Worm (Caenorhabditis elegans) whole organism, young adult: Measurements from ENCODE around the gene Y73B6BL.47.

Source experiments
- F22D6.2 ChIP-seq: sonication (generic microtip); optimal IDR thresholded peaks from 2 replicates; lab custom pipeline; 2016; ENCODE audit warnings: mild to moderate bottlenecking, missing genetic modification characterization, missing compliant biosample characterization
- F33H1.4 ChIP-seq: fragments of 200-800 bp; sonication (Bioruptor generic); IDR thresholded peaks from 2 replicates; pipeline ENCODE4 v1.3.6; 2022; ENCODE audit warnings: missing genetic modification reagents, missing genetic modification characterization, missing compliant biosample characterization
- F52B5.7 ChIP-seq: sonication (generic microtip); optimal IDR thresholded peaks from 2 replicates; lab custom pipeline; 2016; ENCODE audit warnings: mild to moderate bottlenecking, missing genetic modification characterization, missing compliant biosample characterization
- F55B11.4 ChIP-seq: sonication (generic microtip); optimal IDR thresholded peaks from 2 replicates; lab custom pipeline; 2016; ENCODE audit warnings: missing compliant biosample characterization, missing genetic modification characterization, borderline replicate concordance; ENCODE audit not compliant: insufficient read depth
- T07F8.4 ChIP-seq: sonication (generic microtip); optimal IDR thresholded peaks from 2 replicates; lab custom pipeline; 2016; ENCODE audit warnings: mild to moderate bottlenecking, missing genetic modification characterization, moderate library complexity, missing compliant biosample characterization
- Y67H2A.10 ChIP-seq: fragments of 200-800 bp; sonication (Bioruptor generic); conservative IDR thresholded peaks from 2 replicates; pipeline ENCODE4 v1.3.6; 2022; ENCODE audit warnings: missing genetic modification reagents, missing genetic modification characterization, missing compliant biosample characterization
- ZK185.1 ChIP-seq: sonication (generic microtip); optimal IDR thresholded peaks from 2 replicates; lab custom pipeline; 2016; ENCODE audit warnings: mild to moderate bottlenecking, missing genetic modification characterization, missing compliant biosample characterization; ENCODE audit not compliant: poor library complexity, severe bottlenecking
- aptf-3 ChIP-seq: fragments of 200-800 bp; sonication (Bioruptor generic); IDR thresholded peaks from 2 replicates; pipeline ENCODE4 v1.3.6; 2022; ENCODE audit warnings: missing genetic modification characterization, missing compliant biosample characterization
- attf-3 ChIP-seq: fragments of 200-800 bp; sonication (Bioruptor generic); conservative IDR thresholded peaks from 2 replicates; pipeline ENCODE4 v1.3.6; 2022; ENCODE audit warnings: missing genetic modification reagents, missing genetic modification characterization, missing compliant biosample characterization
- attf-6 ChIP-seq: fragments of 200-800 bp; sonication (Bioruptor generic); IDR thresholded peaks from 2 replicates; pipeline ENCODE4 v1.3.6; 2022; ENCODE audit warnings: missing genetic modification reagents, missing genetic modification characterization, missing compliant biosample characterization
- bed-1 ChIP-seq: fragments of 200-800 bp; sonication (Bioruptor generic); IDR thresholded peaks from 2 replicates; pipeline ENCODE4 v1.3.6; 2022; ENCODE audit warnings: missing genetic modification reagents, missing genetic modification characterization, missing compliant biosample characterization
- ccch-3 ChIP-seq: fragments of 200-800 bp; sonication (Bioruptor generic); optimal IDR thresholded peaks from 2 replicates; lab custom pipeline; 2018; ENCODE audit warnings: mild to moderate bottlenecking, missing genetic modification characterization, missing compliant biosample characterization
- ceh-58 ChIP-seq: fragments of 200-800 bp; sonication (Bioruptor generic); IDR thresholded peaks from 2 replicates; pipeline ENCODE4 v1.3.6; 2022; ENCODE audit warnings: missing genetic modification characterization, missing compliant biosample characterization
- chd-7 ChIP-seq: sonication (generic microtip); optimal IDR thresholded peaks from 2 replicates; lab custom pipeline; 2016; ENCODE audit warnings: mild to moderate bottlenecking, missing genetic modification characterization, moderate library complexity, missing compliant biosample characterization
- dpff-1 ChIP-seq: sonication (generic microtip); optimal IDR thresholded peaks from 2 replicates; lab custom pipeline; 2017; ENCODE audit warnings: mild to moderate bottlenecking, missing genetic modification characterization, missing compliant biosample characterization
- him-1 ChIP-seq: sonication (generic microtip); optimal IDR thresholded peaks from 2 replicates; lab custom pipeline; 2016; ENCODE audit warnings: missing genotype, missing genetic modification reagents, missing genetic modification characterization, missing compliant biosample characterization
- hlh-12 ChIP-seq: sonication (generic microtip); optimal IDR thresholded peaks from 2 replicates; lab custom pipeline; 2016; ENCODE audit warnings: missing genetic modification characterization, missing compliant biosample characterization
- hmg-1.2 ChIP-seq: fragments of 200-800 bp; sonication (Bioruptor generic); IDR thresholded peaks from 2 replicates; pipeline ENCODE4 v1.3.6; 2022; ENCODE audit warnings: missing genetic modification reagents, missing genetic modification characterization, missing compliant biosample characterization
- hmg-20 ChIP-seq: fragments of 200-800 bp; sonication (Bioruptor generic); IDR thresholded peaks from 2 replicates; pipeline ENCODE4 v1.3.6; 2022; ENCODE audit warnings: missing genetic modification reagents, missing genetic modification characterization, missing compliant biosample characterization
- hsf-1 ChIP-seq: fragments of 200-800 bp; sonication (Bioruptor generic); IDR thresholded peaks from 2 replicates; pipeline ENCODE4 v1.3.6; 2022; ENCODE audit warnings: missing genetic modification reagents, missing genetic modification characterization, missing compliant biosample characterization
- lag-1 ChIP-seq: fragments of 200-800 bp; sonication (Bioruptor generic); IDR thresholded peaks from 2 replicates; pipeline ENCODE4 v1.3.6; 2022; ENCODE audit warnings: missing genetic modification reagents, missing genetic modification characterization, missing compliant biosample characterization
- let-526 ChIP-seq: fragments of 200-800 bp; sonication (Bioruptor generic); IDR thresholded peaks from 2 replicates; pipeline ENCODE4 v1.3.6; 2022; ENCODE audit warnings: missing genetic modification reagents, missing genetic modification characterization, missing compliant biosample characterization
- let-607 ChIP-seq, 2 experiments: fragments of 200-800 bp in 1 of 2; sonication (Bioruptor generic) in 1 of 2; sonication (generic microtip) in 1 of 2; optimal IDR thresholded peaks; 2 replicates each; lab custom pipeline; 2016 to 2018; ENCODE audit warnings: mild to moderate bottlenecking in 2 of 2, missing compliant biosample characterization in 2 of 2, missing genetic modification characterization in 2 of 2, moderate library complexity in 2 of 2, missing genotype in 1 of 2
- lin-35 ChIP-seq, 3 experiments: fragments of 150-350 bp in 2 of 3; sonication (generic microtip) in 1 of 3; optimal IDR thresholded peaks; 2 replicates each; lab custom pipeline; 2014 to 2018; ENCODE audit warnings: missing biosample characterization in 3 of 3, missing genetic modification characterization in 3 of 3, missing genetic modification reagents in 3 of 3
- lin-40 ChIP-seq: sonication (generic microtip); optimal IDR thresholded peaks from 2 replicates; lab custom pipeline; 2016; ENCODE audit warnings: missing genetic modification characterization, mild to moderate bottlenecking, missing compliant biosample characterization, missing genotype, missing genetic modification reagents
- lin-54 ChIP-seq: fragments of 200-800 bp; sonication (Bioruptor generic); optimal IDR thresholded peaks from 2 replicates; lab custom pipeline; 2018; ENCODE audit warnings: mild to moderate bottlenecking, missing genetic modification characterization, missing compliant biosample characterization
- lir-1 ChIP-seq: fragments of 200-800 bp; sonication (Bioruptor generic); conservative IDR thresholded peaks from 2 replicates; pipeline ENCODE4 v1.3.6; 2022; ENCODE audit warnings: missing genetic modification reagents, missing genetic modification characterization, missing compliant biosample characterization
- madf-3 ChIP-seq: fragments of 200-800 bp; sonication (Bioruptor generic); IDR thresholded peaks from 2 replicates; pipeline ENCODE4 v1.3.6; 2022; ENCODE audit warnings: missing genetic modification reagents, missing genetic modification characterization, missing compliant biosample characterization
- madf-8 ChIP-seq: fragments of 200-800 bp; sonication (Bioruptor generic); conservative IDR thresholded peaks from 2 replicates; pipeline ENCODE4 v1.3.6; 2022; ENCODE audit warnings: missing genetic modification reagents, missing genetic modification characterization, missing compliant biosample characterization
- mcd-1 ChIP-seq: fragments of 200-800 bp; sonication (Bioruptor generic); IDR thresholded peaks from 2 replicates; pipeline ENCODE4 v1.3.6; 2022; ENCODE audit warnings: missing genetic modification reagents, missing genetic modification characterization, missing compliant biosample characterization
- mes-4 ChIP-seq: sonication (generic microtip); optimal IDR thresholded peaks from 2 replicates; lab custom pipeline; 2016; ENCODE audit warnings: missing genotype, missing genetic modification characterization, missing compliant biosample characterization
- nfya-2 ChIP-seq: fragments of 200-800 bp; sonication (Bioruptor generic); IDR thresholded peaks from 2 replicates; pipeline ENCODE4 v1.3.6; 2022; ENCODE audit warnings: missing genetic modification reagents, missing genetic modification characterization, missing compliant biosample characterization
- nfyb-1 ChIP-seq: fragments of 200-800 bp; sonication (Bioruptor generic); IDR thresholded peaks from 2 replicates; pipeline ENCODE4 v1.3.6; 2022; ENCODE audit warnings: missing genetic modification reagents, missing genetic modification characterization, missing compliant biosample characterization
- nhr-120 ChIP-seq: fragments of 200-800 bp; sonication (Bioruptor generic); IDR thresholded peaks from 2 replicates; pipeline ENCODE4 v1.3.6; 2022; ENCODE audit warnings: missing genetic modification characterization, missing compliant biosample characterization
- nhr-179 ChIP-seq: sonication (generic microtip); optimal IDR thresholded peaks from 2 replicates; lab custom pipeline; 2016; ENCODE audit warnings: mild to moderate bottlenecking, missing genetic modification characterization, missing compliant biosample characterization
- nhr-27 ChIP-seq: fragments of 200-800 bp; sonication (Bioruptor generic); optimal IDR thresholded peaks from 2 replicates; lab custom pipeline; 2018; ENCODE audit warnings: mild to moderate bottlenecking, missing genetic modification characterization, moderate library complexity, missing compliant biosample characterization
- pha-4 ChIP-seq: fragments of 150-350 bp; sonication (generic microtip); optimal IDR thresholded peaks from 2 replicates; lab custom pipeline; 2014; ENCODE audit warnings: missing biosample characterization, missing genetic modification reagents, missing genetic modification characterization
- rcor-1 ChIP-seq: fragments of 200-800 bp; sonication (Bioruptor generic); IDR thresholded peaks from 2 replicates; pipeline ENCODE4 v1.3.6; 2022; ENCODE audit warnings: missing genetic modification reagents, missing genetic modification characterization, missing compliant biosample characterization
- sea-2 ChIP-seq: fragments of 200-800 bp; sonication (Bioruptor generic); IDR thresholded peaks from 2 replicates; pipeline ENCODE4 v1.3.6; 2022; ENCODE audit warnings: missing genetic modification characterization, missing compliant biosample characterization
- snpc-1.1 ChIP-seq: sonication (generic microtip); optimal IDR thresholded peaks from 2 replicates; lab custom pipeline; 2017; ENCODE audit warnings: missing genetic modification characterization, mild to moderate bottlenecking, missing compliant biosample characterization, antibody characterized with exemption, moderate library complexity, missing genotype, missing genetic modification reagents; ENCODE audit not compliant: insufficient read depth
- snpc-3.4 ChIP-seq: sonication (generic microtip); optimal IDR thresholded peaks from 2 replicates; lab custom pipeline; 2017; ENCODE audit warnings: missing genetic modification characterization, mild to moderate bottlenecking, missing compliant biosample characterization, antibody characterized with exemption, moderate library complexity, missing genotype, missing genetic modification reagents
- somi-1 ChIP-seq: fragments of 200-800 bp; sonication (Bioruptor generic); optimal IDR thresholded peaks from 2 replicates; lab custom pipeline; 2018; ENCODE audit warnings: mild to moderate bottlenecking, missing genetic modification characterization, missing compliant biosample characterization
- tbx-9 ChIP-seq: sonication (generic microtip); optimal IDR thresholded peaks from 2 replicates; lab custom pipeline; 2016; ENCODE audit warnings: borderline replicate concordance, missing genetic modification characterization, inconsistent platforms, missing compliant biosample characterization
- tlf-1 ChIP-seq: fragments of 200-800 bp; sonication (Bioruptor generic); optimal IDR thresholded peaks from 2 replicates; lab custom pipeline; 2018; ENCODE audit warnings: mild to moderate bottlenecking, missing genetic modification characterization, missing compliant biosample characterization
- unc-130 ChIP-seq: sonication (generic microtip); optimal IDR thresholded peaks from 2 replicates; lab custom pipeline; 2016; ENCODE audit warnings: missing genetic modification reagents, missing genetic modification characterization, missing compliant biosample characterization
- xnd-1 ChIP-seq: sonication (generic microtip); optimal IDR thresholded peaks from 2 replicates; lab custom pipeline; 2016; ENCODE audit warnings: missing genotype, missing genetic modification reagents, missing genetic modification characterization, missing compliant biosample characterization
- zfh-2 ChIP-seq: fragments of 200-800 bp; sonication (Bioruptor generic); conservative IDR thresholded peaks from 2 replicates; pipeline ENCODE4 v1.3.6; 2022; ENCODE audit warnings: missing genetic modification reagents, missing genetic modification characterization, missing compliant biosample characterization
- ztf-26 ChIP-seq: sonication (generic microtip); optimal IDR thresholded peaks from 2 replicates; lab custom pipeline; 2017; ENCODE audit warnings: missing genetic modification characterization, missing compliant biosample characterization

Gene Y73B6BL.47

DNA sequence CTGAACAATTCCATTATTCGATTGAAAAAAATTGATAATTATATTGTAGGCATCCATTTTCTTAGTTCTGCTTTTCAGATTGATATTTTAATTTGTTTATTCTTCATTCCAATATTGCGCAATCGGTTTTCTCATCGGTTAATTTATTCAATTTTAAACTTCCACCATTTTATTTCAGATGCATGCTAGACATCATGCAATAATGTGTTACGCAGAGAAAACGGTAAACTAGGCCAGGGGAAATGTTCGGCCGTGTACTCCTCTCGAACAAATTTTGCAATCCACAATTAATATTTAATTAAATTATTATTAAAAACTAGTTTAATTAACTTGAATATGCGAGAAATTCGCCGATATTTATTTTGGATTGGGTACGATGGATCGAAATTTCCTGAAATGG is 40.1 kb upstream of the Y73B6BL.47 start, which contains the start of gene Y73B6BL.29 (continued):
- TF ChIP-seq tbx-9 = no peak
- 0 out of 2 replicates have a peak, but pooled peaks have one; percentile 63 for TF ChIP-seq bed-1
- no peak for TF ChIP-seq ceh-58 (GFP tag; lab: Robert Waterston, UW)
- TF ChIP-seq nhr-27 = no peak
- peak; percentile 85 for TF ChIP-seq lin-40
- no peak for TF ChIP-seq let-526
- peak; percentile 5 for TF ChIP-seq snpc-3.4 (tag; lab: Kevin White, UChicago)
- TF ChIP-seq hlh-12 = no peak
- peak; percentile 1 for TF ChIP-seq ztf-26
- TF ChIP-seq lin-54 = peak; percentile 94
- TF ChIP-seq hmg-20 (GFP tag; lab: Robert Waterston, UW) = peak; percentile 80
- TF ChIP-seq somi-1 (GFP tag; lab: Kevin White, UChicago) = peak; percentile 35
- TF ChIP-seq F33H1.4 (GFP tag; lab: Robert Waterston, UW) = peak; percentile 77
- TF ChIP-seq F55B11.4 (tag; lab: Kevin White, UChicago) = no peak
- TF ChIP-seq nfya-2 = no peak
- peak; percentile 83 for TF ChIP-seq rcor-1 (GFP tag; lab: Robert Waterston, UW)
- peak; percentile 63 for TF ChIP-seq nfyb-1 (GFP tag; lab: Robert Waterston, UW)
- peak; percentile 61 for TF ChIP-seq F52B5.7 (tag; lab: Kevin White, UChicago)
- peak; percentile 97 for TF ChIP-seq ZK185.1 (tag; lab: Kevin White, UChicago)
- TF ChIP-seq T07F8.4 = no peak
- TF ChIP-seq tlf-1 (GFP tag; lab: Kevin White, UChicago) = peak; percentile 69
- peak; percentile 95 for TF ChIP-seq unc-130 (GFP tag; lab: Kevin White, UChicago)
- peak; percentile 65 for TF ChIP-seq attf-6 (GFP tag; lab: Robert Waterston, UW)
- no peak for TF ChIP-seq dpff-1 (tag; lab: Kevin White, UChicago)
- TF ChIP-seq hmg-1.2 (GFP tag; lab: Robert Waterston, UW) = peak; percentile 92
- peak; percentile 53 for TF ChIP-seq attf-3 (GFP tag; lab: Robert Waterston, UW)
- no peak for TF ChIP-seq nhr-179 (tag; lab: Kevin White, UChicago)
- no peak for TF ChIP-seq zfh-2 (GFP tag; lab: Robert Waterston, UW)
- TF ChIP-seq aptf-3 (GFP tag; lab: Robert Waterston, UW) = no peak
- no peak for TF ChIP-seq lag-1 (GFP tag; lab: Robert Waterston, UW)
- 0 out of 2 replicates have a peak, but pooled peaks have one; percentile 58 for TF ChIP-seq sea-2 (GFP tag; lab: Robert Waterston, UW)
- TF ChIP-seq nhr-120 (GFP tag; lab: Robert Waterston, UW) = no peak
- TF ChIP-seq let-607 (tag; optimal IDR thresholded peaks at IDR 0.05; lab: Kevin White, UChicago) = peak; percentile 23 to 80
- peak; percentile 40 for TF ChIP-seq F22D6.2 (tag; lab: Kevin White, UChicago)
- peak; percentile 74 for TF ChIP-seq snpc-1.1 (tag; lab: Kevin White, UChicago)
- no peak for TF ChIP-seq xnd-1 (tag; lab: Kevin White, UChicago)
- peak; percentile 56 for TF ChIP-seq chd-7 (tag; lab: Kevin White, UChicago)
- peak; percentile 45 for TF ChIP-seq him-1 (tag; lab: Kevin White, UChicago)
- TF ChIP-seq madf-8 = peak; percentile 55; the same call in 1 of the 2 replicates
- peak; percentile 82 for TF ChIP-seq madf-3 (GFP tag; lab: Robert Waterston, UW)
- peak; percentile 81 for TF ChIP-seq mcd-1
- TF ChIP-seq lin-35 (GFP tag; optimal IDR thresholded peaks at IDR 0.05; lab: Kevin White, UChicago) = peak in 2 of 3 experiments; percentile 69 to 95
- TF ChIP-seq pha-4 = no peak
- TF ChIP-seq lir-1 (GFP tag; lab: Robert Waterston, UW) = peak; percentile 90
- TF ChIP-seq ccch-3 (GFP tag; lab: Kevin White, UChicago) = peak; percentile 58
- no peak for TF ChIP-seq Y67H2A.10 (GFP tag; lab: Robert Waterston, UW)
- TF ChIP-seq mes-4 = no peak
- TF ChIP-seq hsf-1 (GFP tag; lab: Robert Waterston, UW) = 0 out of 2 replicates have a peak, but pooled peaks have one; percentile 13
